Fruit fly (Drosophila melanogaster): ENCODE results near the gene Nlp.

Gene Nlp

dm6 chr3R:30046029-30047001, 41.7 kb downstream of the Nlp start, which contains the start of the genes RpL32 and CG7943:
Gene RpL32 (minus strand): TSS chr3R:30046161.
Gene CG7943 (plus strand): TSS chr3R:30046470.
- TF ChIP-seq Ets97D (GFP tag; optimal IDR thresholded peaks at IDR 0.05): peak; percentile 99
- TF ChIP-seq CG8281 (tag; optimal IDR thresholded peaks at IDR 0.05): peak; percentile 60
- peak; percentile 91 for TF ChIP-seq HmgZ (tag; optimal IDR thresholded peaks at IDR 0.05)
- TF ChIP-seq ac (GFP tag; optimal IDR thresholded peaks at IDR 0.05): peak; percentile 54
- peak; percentile 97 for TF ChIP-seq Max (GFP tag; optimal IDR thresholded peaks at IDR 0.05)
- TF ChIP-seq CG4730 (GFP tag; IDR thresholded peaks at IDR 0.05): peak; percentile 86
- TF ChIP-seq CG4328 (GFP tag; optimal IDR thresholded peaks at IDR 0.05): peak; percentile 94
- TF ChIP-seq C15 (GFP tag; IDR thresholded peaks at IDR 0.05): peak; percentile 94
- peak; percentile 96 for TF ChIP-seq zfh1 (GFP tag; IDR thresholded peaks at IDR 0.05)
- TF ChIP-seq tgo (GFP tag; IDR thresholded peaks at IDR 0.05): peak; percentile 93
- TF ChIP-seq Hey (tag; optimal IDR thresholded peaks at IDR 0.05): peak; percentile 89
- peak; percentile 79 for TF ChIP-seq CG9797 (GFP tag; optimal IDR thresholded peaks at IDR 0.05)
- peak; percentile 94 for TF ChIP-seq CG12659 (GFP tag; optimal IDR thresholded peaks at IDR 0.05)
- peak; percentile 85 for TF ChIP-seq CG3995 (GFP tag; optimal IDR thresholded peaks at IDR 0.05)
- peak; percentile 64 for TF ChIP-seq Lhr (GFP tag; optimal IDR thresholded peaks at IDR 0.05)
- TF ChIP-seq Rfx (GFP tag; IDR thresholded peaks at IDR 0.05): peak; percentile 98
- peak; percentile 96 for TF ChIP-seq CG11456 (GFP tag; IDR thresholded peaks at IDR 0.05)
- peak; percentile 94 for TF ChIP-seq Oaz (GFP tag; IDR thresholded peaks at IDR 0.05)
- TF ChIP-seq yki (optimal IDR thresholded peaks at IDR 0.05): no peak
- TF ChIP-seq Hsf (GFP tag; optimal IDR thresholded peaks at IDR 0.05): peak; percentile 93
- TF ChIP-seq CG1233 (GFP tag; optimal IDR thresholded peaks at IDR 0.05): peak; percentile 86
- TF ChIP-seq CG30431 (GFP tag; optimal IDR thresholded peaks at IDR 0.05): peak; percentile 71
- TF ChIP-seq run (tag; optimal IDR thresholded peaks at IDR 0.05): peak; percentile 87
- TF ChIP-seq grn (GFP tag; optimal IDR thresholded peaks at IDR 0.05): peak; percentile 80
- TF ChIP-seq D (optimal IDR thresholded peaks at IDR 0.05): no peak
- TF ChIP-seq D (GFP tag; optimal IDR thresholded peaks at IDR 0.05): peak; percentile 89
- TF ChIP-seq Fer3 (tag; optimal IDR thresholded peaks at IDR 0.05): peak; percentile 95
- TF ChIP-seq gsb-n (tag; optimal IDR thresholded peaks at IDR 0.05): peak; percentile 76
- TF ChIP-seq CG7786 (GFP tag; optimal IDR thresholded peaks at IDR 0.05): peak; percentile 90
- TF ChIP-seq tup (GFP tag; optimal IDR thresholded peaks at IDR 0.05): peak; percentile 95
- TF ChIP-seq CG9609 (GFP tag; optimal IDR thresholded peaks at IDR 0.05): peak; percentile 91
- TF ChIP-seq ab (GFP tag; optimal IDR thresholded peaks at IDR 0.05): peak; percentile 79
- peak; percentile 87 for TF ChIP-seq croc (GFP tag; conservative IDR thresholded peaks at IDR 0.05)
- TF ChIP-seq Awh (GFP tag; IDR thresholded peaks at IDR 0.05): peak; percentile 86
- TF ChIP-seq corto (GFP tag; optimal IDR thresholded peaks at IDR 0.05): no peak
- peak; percentile 93 for TF ChIP-seq lilli (GFP tag; optimal IDR thresholded peaks at IDR 0.05)
- peak; percentile 82 for TF ChIP-seq CG1602 (GFP tag; optimal IDR thresholded peaks at IDR 0.05)
- TF ChIP-seq CG31388 (GFP tag; optimal IDR thresholded peaks at IDR 0.05): peak; percentile 66
- peak; percentile 93 for TF ChIP-seq HLH3B (GFP tag; IDR thresholded peaks at IDR 0.05)
- peak; percentile 92 for TF ChIP-seq Taf1 (GFP tag; IDR thresholded peaks at IDR 0.05)
- peak; percentile 95 for TF ChIP-seq Ptx1 (GFP tag; IDR thresholded peaks at IDR 0.05)
- TF ChIP-seq pho (GFP tag; optimal IDR thresholded peaks at IDR 0.05): peak; percentile 93
- TF ChIP-seq Bdp1 (GFP tag; optimal IDR thresholded peaks at IDR 0.05): peak; percentile 80
- peak; percentile 86 for TF ChIP-seq Neu2 (GFP tag; optimal IDR thresholded peaks at IDR 0.05; ENCODE audit: borderline replicate concordance)
- TF ChIP-seq CG14050 (GFP tag; IDR thresholded peaks at IDR 0.05): peak; percentile 91
- TF ChIP-seq Dref (GFP tag; IDR thresholded peaks at IDR 0.05): peak; percentile 89
- TF ChIP-seq amos (GFP tag; IDR thresholded peaks at IDR 0.05; ENCODE audit: partially characterized antibody): peak; percentile 100
- no peak for TF ChIP-seq CG17568 (GFP tag; optimal IDR thresholded peaks at IDR 0.05)
- TF ChIP-seq lola (GFP tag; optimal IDR thresholded peaks at IDR 0.05): peak in 1 of 3 experiments; percentile 70

Measured in whole organism, embryonic.